Fruit fly (Drosophila melanogaster): Measurements from ENCODE around the gene Tsp29Fb.

Gene Tsp29Fb

DNA sequence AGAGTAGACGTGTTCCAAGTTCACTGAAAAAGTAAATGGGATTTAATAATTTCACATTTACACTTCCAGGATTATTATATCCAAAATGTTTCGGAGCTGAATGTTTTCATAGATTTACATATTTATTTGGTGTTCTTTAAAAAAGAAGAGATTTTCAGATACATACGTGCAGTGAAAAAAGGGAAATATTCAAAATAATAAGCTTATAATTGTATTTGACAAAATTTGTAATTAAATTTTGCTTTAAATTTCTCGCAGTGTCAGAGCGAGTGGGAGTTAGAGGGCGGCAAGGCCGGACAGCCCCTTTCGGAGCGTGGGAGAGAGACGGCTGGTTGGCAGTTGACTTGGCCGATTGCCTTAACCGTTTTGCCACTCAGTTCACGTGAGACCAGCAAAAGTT, at the start of gene Tsp29Fb:
Gene Tsp29Fb, plus strand, starts transcription at position 388 of the 400 bp plus-strand sequence.
- TF ChIP-seq CG8478 (optimal IDR thresholded peaks at IDR 0.05) (no peak), CTCF (optimal IDR thresholded peaks at IDR 0.05) (no peak)

DNA sequence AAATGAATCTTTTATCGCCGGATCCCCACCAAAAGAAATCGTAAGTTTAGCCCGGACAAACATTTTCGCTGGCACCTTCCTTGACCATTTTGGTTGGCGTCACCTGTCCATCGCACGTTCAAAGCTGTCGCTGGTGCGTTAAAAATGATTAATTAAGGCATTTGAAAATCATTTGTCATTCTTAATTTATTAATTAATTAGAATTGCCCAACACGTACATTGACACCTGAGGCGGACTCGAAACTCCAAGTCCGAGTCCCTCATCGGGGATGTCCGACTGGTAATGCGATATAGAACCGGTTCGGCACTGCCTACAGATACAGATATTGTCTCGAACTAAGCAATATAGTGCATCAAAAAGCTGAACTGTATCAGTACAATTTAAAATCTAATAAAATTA, 49.0 kb upstream of the Tsp29Fb start:
- TF ChIP-seq CTCF (optimal IDR thresholded peaks at IDR 0.05) (no peak), CG8478 (optimal IDR thresholded peaks at IDR 0.05) (no peak)

DNA sequence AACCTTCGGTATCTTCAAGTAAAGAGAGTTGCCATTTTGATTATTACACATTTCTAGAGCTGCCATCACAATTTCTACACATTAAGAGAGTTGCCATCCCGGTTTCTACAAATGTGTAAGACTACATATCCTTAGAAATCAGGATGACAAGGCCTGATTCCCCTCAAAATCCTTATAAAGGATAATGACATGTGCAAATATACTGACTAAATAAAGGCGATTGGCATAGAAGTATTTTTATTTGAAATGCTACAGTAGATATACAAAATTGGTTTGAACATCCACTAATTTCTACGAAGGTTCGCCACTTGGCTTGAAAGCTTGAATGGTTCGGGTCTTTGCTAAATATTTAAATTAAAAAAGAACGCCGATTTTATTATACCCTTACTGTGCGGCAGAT, 48.5 kb upstream of the Tsp29Fb start:
- TF ChIP-seq CTCF (optimal IDR thresholded peaks at IDR 0.05) (peak; percentile 61 to 66), CG8478 (optimal IDR thresholded peaks at IDR 0.05) (no peak)

DNA sequence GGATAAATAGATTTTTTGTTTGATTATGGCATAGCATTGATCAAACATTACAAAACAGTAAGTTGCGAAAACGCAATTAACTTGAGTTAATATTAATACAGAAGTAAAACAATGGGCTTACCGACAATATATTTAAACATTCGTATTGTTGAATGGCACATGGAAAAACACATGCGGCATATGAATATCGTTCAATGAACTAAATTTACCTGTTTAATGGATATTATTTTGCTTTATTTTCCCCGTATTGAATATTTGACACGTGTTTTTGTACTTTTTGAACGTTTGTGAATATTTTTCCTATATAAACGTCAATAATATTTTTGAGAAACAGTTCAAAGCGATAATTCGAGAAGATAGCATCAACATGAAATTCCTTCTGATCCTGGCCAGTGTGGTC, 46.0 kb upstream of the Tsp29Fb start, which contains the start of gene CG42713:
Gene CG42713, plus strand, starts transcription at position 301 of the 400 bp plus-strand sequence.
- TF ChIP-seq CTCF (optimal IDR thresholded peaks at IDR 0.05) (no peak), CG8478 (optimal IDR thresholded peaks at IDR 0.05) (no peak)

DNA sequence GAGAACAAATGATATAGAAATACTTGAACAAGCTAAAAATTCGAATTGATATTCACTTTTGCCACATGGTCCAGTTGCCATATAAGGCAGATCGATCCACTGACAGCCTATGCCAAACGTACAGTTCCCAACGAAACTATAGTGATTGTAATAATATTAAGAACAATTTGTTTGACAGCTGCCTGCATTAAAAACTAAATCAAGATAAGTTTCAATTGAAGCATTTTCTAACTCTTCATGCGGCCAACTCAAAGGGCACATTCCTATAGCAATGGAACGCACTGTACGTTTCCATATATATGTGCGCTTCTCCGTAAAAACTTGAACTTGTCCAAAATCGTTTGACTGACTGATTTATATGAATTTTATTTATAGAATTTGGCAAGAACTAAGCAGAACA, 43.0 kb upstream of the Tsp29Fb start:
- TF ChIP-seq CTCF (optimal IDR thresholded peaks at IDR 0.05) (no peak), CG8478 (optimal IDR thresholded peaks at IDR 0.05) (no peak)

DNA sequence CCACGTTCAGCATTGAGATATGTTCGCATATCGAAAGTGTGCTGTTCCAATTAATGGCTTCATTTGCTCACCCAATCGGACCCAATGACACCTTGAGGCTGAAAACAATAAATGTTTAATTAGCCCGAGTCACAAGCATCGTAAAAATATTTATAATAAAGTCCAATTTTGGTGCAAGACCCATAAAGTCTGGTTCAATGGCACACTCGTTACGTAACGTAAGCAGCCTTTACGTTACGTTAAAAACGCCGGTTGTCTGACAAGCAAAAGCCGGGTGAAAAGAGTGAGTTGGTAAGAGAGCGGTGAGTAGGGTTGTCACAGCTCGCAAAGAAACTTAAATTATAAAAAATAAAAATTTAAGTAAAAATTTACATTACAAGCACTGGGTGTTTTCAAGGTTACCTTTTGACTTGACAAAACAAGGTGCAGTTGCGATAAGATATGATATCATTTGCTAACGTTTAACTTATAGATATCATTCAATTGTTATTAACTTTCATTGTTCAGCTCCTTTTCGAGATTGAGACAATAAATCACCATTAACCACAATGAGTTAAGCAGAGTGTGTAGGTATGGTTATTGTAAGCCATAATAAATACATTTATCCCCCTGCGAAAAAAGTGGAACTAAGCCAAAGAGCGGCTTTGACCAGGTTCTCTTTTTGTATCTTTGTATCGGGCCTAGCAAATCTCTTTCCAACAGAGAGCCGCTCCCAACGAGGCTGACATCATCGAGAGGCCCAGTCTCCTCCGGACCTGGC, 39.1 kb upstream of the Tsp29Fb start:
- TF ChIP-seq CTCF (optimal IDR thresholded peaks at IDR 0.05) (no peak), CG8478 (optimal IDR thresholded peaks at IDR 0.05) (no peak)

DNA sequence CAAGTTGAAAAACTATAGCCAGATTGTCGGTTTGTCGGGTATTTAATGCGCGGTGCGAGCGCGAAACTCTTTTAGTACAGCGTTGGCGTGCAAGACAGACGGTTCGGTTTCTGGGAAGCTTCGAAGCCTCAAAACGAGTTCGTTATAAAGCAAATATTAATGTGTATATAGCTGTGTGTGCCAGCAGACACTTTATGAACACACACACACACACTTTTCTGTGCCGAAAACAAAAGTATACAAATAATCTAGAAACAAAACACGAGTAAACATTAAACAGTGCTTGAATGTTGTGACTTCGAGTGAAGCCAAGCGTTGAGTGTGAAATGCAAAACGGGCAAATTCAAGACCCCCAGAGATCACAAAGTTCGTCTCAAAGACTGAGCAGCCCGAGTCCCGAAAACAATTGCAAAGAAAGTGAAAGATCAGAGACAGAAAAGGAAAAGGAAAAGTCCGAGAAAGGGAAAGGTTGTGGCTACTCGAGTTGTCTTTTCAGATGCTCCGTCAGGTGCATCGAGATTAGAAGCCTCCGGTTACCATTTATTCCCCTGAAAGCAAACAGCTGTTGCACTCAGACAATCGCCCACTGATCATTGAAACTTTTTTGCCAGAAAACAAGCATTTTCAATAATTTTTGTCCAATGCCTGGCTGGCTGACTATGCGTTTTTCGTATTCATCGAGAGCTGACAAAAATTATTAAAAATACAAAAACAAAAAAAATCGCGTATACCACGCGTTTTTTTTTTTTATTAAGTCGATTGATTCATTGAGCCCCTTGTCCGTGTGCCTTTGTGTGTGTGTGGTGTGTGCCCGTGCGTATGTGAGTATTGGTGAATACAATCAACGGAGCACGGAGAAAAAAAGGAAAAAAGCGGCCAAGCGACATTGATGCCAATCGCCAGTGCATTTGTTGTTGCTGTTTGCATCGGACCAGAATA, 38.2 kb upstream of the Tsp29Fb start, which contains the start of gene CG34398:
Gene CG34398, plus strand, starts transcription at position 73 of the 939 bp plus-strand sequence.
- TF ChIP-seq CTCF (optimal IDR thresholded peaks at IDR 0.05) (no peak), CG8478 (optimal IDR thresholded peaks at IDR 0.05) (no peak)

DNA sequence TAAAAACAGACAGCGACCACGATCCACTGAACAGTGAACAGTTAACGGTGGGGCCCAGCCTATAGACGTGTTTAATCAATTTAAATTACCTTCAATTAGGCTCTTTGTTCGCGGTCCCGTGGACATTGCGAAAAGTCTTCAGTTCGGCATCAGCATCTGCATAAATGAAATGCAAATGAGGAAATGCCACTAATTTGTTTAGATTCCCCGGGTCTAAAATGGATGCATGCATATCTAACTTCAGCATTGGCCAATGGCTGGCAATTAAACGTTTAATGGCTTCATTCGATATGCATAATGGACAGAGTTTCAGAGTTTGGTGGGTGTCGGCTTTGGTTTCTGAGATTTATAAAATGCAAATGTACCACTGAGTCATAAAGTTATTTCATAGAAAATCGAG, 35.3 kb upstream of the Tsp29Fb start:
- TF ChIP-seq CG8478 (optimal IDR thresholded peaks at IDR 0.05) (no peak), CTCF (optimal IDR thresholded peaks at IDR 0.05) (no peak)

DNA sequence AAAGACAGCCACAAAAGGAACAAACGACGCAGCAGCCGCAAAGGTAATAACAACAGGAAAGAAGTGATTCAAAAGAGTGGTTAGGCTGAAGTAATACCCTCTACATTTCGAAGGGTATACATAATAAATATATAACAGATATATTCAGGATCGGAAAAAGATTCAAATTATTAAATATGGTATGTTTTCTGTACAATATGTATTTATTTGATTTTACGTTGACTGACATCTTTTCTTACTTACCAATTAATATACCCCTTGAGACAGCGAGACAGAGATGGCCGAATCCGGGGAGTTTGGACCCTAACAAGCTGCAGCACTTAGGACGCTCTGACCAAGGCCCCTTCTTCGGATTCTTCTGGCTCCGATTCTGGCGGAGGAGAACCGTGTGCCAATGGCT, 30.9 kb upstream of the Tsp29Fb start:
- TF ChIP-seq CTCF (optimal IDR thresholded peaks at IDR 0.05) (no peak), CG8478 (optimal IDR thresholded peaks at IDR 0.05) (no peak)

DNA sequence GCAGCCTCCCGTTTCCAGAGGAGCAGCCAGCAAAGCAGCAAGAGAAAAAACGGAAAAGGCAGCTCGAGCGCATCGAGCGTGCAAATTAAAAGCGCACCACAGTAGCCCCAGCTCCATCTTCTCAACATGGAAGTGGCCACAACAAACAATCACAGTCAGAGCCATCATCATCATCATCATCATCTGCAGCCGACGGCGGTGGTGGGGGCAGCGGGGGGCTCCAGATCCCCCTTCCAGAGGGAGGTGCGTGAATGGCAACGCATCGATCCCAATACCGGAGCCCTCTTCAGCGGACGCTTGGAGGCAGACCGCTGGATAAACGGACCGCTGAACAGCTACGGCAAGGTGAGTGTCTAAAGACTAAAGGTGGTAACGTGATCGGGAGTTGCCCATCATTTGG, 21.5 kb upstream of the Tsp29Fb start:
- TF ChIP-seq CTCF (optimal IDR thresholded peaks at IDR 0.05) (no peak), CG8478 (optimal IDR thresholded peaks at IDR 0.05) (no peak)

DNA sequence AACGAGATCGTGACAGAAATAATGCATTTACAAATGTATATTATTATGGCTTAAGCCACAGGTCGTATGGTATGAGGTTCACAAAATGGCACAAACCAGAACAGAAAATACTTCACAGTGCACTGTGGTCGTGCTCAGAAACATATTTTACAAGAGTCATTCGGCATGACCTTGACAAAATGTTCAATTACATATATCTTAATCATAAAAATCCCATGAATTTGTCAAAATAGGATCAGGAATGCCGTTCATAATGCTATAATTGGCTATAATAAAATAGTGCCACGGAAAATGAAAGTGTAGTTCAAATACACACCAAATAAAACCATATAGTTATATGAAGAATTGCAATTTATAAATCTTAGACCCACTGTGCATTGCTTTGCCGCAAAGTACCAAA, 17.6 kb upstream of the Tsp29Fb start:
- TF ChIP-seq CTCF (optimal IDR thresholded peaks at IDR 0.05) = no peak
- TF ChIP-seq CG8478 (optimal IDR thresholded peaks at IDR 0.05) = no peak

DNA sequence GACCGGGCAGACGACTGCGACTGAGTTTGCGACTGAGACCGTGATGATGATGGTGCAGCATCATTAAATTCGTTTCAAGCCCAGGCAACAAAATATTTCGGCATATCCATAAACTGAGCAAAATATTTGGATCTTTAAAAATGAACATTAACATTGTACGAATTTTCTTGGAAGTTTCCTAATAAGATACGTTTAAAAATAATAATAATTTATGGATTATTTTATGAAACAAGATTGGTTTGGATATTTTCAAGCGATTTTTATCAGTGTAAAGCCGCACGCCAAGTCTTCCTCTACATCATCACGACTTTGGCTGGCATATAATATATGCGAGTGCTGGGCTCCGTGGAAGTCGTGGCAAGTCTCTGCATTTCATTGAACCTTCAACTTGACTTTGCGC, 16.9 kb upstream of the Tsp29Fb start:
- TF ChIP-seq CTCF (optimal IDR thresholded peaks at IDR 0.05) (no peak), CG8478 (optimal IDR thresholded peaks at IDR 0.05) (no peak)

DNA sequence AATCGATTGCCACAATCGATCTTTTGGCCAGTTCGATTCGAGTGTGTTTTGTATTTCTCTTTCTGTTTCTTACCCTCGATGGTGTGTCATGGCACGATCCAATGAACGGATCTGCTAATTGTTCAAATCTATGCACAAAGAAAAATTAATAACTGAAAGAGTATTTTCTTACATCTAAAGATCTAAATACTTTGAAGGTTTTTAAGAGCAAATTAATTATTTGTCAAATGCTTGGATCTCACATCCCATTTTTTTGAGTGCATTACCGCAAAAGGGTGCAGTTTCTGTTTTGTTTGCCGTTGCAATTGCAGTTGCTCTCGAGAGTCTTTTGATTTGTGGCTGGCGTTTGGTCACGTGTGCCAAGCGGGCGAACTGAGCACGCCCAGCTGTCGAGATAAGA, 15.3 kb upstream of the Tsp29Fb start:
- no peak for TF ChIP-seq CTCF (optimal IDR thresholded peaks at IDR 0.05)
- TF ChIP-seq CG8478 (optimal IDR thresholded peaks at IDR 0.05) = no peak

DNA sequence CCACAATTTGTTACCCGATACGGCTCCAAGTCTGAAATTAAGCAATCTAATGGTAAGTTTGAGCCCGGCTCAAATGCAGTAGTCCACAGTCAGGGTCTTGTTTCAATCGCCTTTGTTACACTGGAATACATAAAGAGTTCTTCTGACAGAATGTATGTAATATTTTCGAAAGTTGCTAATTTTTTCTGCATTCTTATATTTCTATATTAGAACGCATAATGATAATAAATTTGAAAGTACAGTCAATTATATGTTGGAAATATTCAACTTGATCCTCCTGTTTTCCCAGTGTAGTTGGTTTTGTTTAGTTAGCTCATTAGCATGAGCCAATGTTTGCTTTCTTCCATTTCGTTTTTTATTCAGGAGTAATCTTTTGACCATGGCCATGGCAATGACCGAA, 13.8 kb upstream of the Tsp29Fb start:
- TF ChIP-seq CG8478 (optimal IDR thresholded peaks at IDR 0.05) (no peak), CTCF (optimal IDR thresholded peaks at IDR 0.05) (no peak)

DNA sequence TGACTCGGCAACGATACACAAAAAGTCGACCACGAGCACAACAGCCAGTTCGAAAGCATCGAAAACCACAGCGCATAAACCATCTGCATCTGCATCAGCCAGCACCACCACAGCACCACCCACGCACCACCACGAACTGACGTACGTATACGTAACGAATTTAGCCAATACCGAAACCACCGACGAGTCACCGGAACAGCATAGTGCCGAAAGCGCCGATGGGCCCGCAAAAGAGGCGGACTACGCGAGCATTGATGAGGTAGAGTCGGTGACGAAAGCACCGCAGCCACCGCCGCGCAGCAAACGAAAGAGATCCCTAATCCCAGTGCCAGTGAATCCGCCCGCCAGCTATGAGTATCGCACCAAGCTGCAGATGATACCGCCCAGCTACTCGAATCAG, 6.0 kb upstream of the Tsp29Fb start:
- no peak for TF ChIP-seq CTCF (optimal IDR thresholded peaks at IDR 0.05)
- TF ChIP-seq CG8478 (optimal IDR thresholded peaks at IDR 0.05) = no peak
